Fruit fly (Drosophila melanogaster) whole organism, embryonic: Measurements from ENCODE around the gene dpr9.
A peak's percentile ranks its signal among the peaks of the same experiment; 100 is the strongest.

ENCODE experiments used
- Bdp1 ChIP-seq: fragments of 200-800 bp; sonication (Bioruptor generic); optimal IDR thresholded peaks from 3 replicates; lab custom pipeline; 2016; ENCODE audit warnings: missing biosample characterization, missing genetic modification characterization
- Bgb ChIP-seq: fragments of 200-800 bp; sonication (Bioruptor generic); IDR thresholded peaks from 2 replicates; pipeline ENCODE4 v1.3.6; 2022; ENCODE audit warnings: missing biosample characterization, missing genetic modification characterization; ENCODE audit not compliant: partially characterized antibody
- Blimp-1 ChIP-seq: fragments of 200-800 bp; sonication (Bioruptor generic); optimal IDR thresholded peaks from 3 replicates; lab custom pipeline; 2018; ENCODE audit warnings: missing biosample characterization, missing genetic modification characterization, mild to moderate bottlenecking, moderate library complexity, missing genetic modification reagents
- CG10321 ChIP-seq: fragments of 200-800 bp; sonication (Bioruptor generic); IDR thresholded peaks from 2 replicates; pipeline ENCODE4 v1.3.6; 2022; ENCODE audit warnings: missing biosample characterization, missing genetic modification characterization
- CG10366 ChIP-seq: fragments of 200-800 bp; sonication (Bioruptor generic); IDR thresholded peaks from 2 replicates; pipeline ENCODE4 v1.3.6; 2022; ENCODE audit warnings: missing biosample characterization, missing genetic modification characterization
- CG10431 ChIP-seq: fragments of 200-800 bp; sonication (Bioruptor generic); optimal IDR thresholded peaks from 3 replicates; lab custom pipeline; 2018; ENCODE audit warnings: missing biosample characterization, mild to moderate bottlenecking, missing genetic modification characterization
- CG11560 ChIP-seq: fragments of 200-800 bp; sonication (Bioruptor generic); IDR thresholded peaks from 3 replicates; pipeline ENCODE4 v1.3.6; 2022; ENCODE audit warnings: missing biosample characterization, missing genetic modification characterization
- CG11695 ChIP-seq: fragments of 200-800 bp; sonication (Bioruptor generic); IDR thresholded peaks from 3 replicates; pipeline ENCODE4 v1.3.6; 2022; ENCODE audit warnings: missing biosample characterization, missing genetic modification characterization
- CG14014 ChIP-seq: fragments of 200-800 bp; sonication (Bioruptor generic); IDR thresholded peaks from 2 replicates; pipeline ENCODE4 v1.3.6; 2022; ENCODE audit warnings: missing biosample characterization, missing genetic modification characterization
- CG14050 ChIP-seq: fragments of 200-800 bp; sonication (Bioruptor generic); IDR thresholded peaks from 3 replicates; pipeline ENCODE4 v1.3.6; 2022; ENCODE audit warnings: missing biosample characterization, missing genetic modification characterization
- CG16779 ChIP-seq: fragments of 200-800 bp; sonication (Bioruptor generic); IDR thresholded peaks from 2 replicates; pipeline ENCODE4 v1.3.6; 2022; ENCODE audit warnings: missing biosample characterization, missing genetic modification characterization
- CG32767 ChIP-seq: fragments of 200-800 bp; sonication (Bioruptor generic); IDR thresholded peaks from 2 replicates; pipeline ENCODE4 v1.3.6; 2022; ENCODE audit warnings: missing biosample characterization, missing genetic modification characterization
- CG3407 ChIP-seq: fragments of 200-800 bp; sonication (Bioruptor generic); optimal IDR thresholded peaks from 2 replicates; lab custom pipeline; 2018; ENCODE audit warnings: missing biosample characterization, mild to moderate bottlenecking, missing genetic modification characterization
- CG34422 ChIP-seq: fragments of 200-800 bp; sonication (Bioruptor generic); IDR thresholded peaks from 3 replicates; pipeline ENCODE4 v1.3.6; 2022; ENCODE audit warnings: missing biosample characterization, missing genetic modification characterization
- CG3847 ChIP-seq: fragments of 200-800 bp; sonication (Bioruptor generic); IDR thresholded peaks from 2 replicates; pipeline ENCODE4 v1.3.6; 2022; ENCODE audit warnings: missing biosample characterization, missing genetic modification characterization
- CG4404 ChIP-seq: fragments of 200-800 bp; sonication (Bioruptor generic); IDR thresholded peaks from 2 replicates; pipeline ENCODE4 v1.3.6; 2022; ENCODE audit warnings: missing biosample characterization, missing genetic modification characterization
- CG4707 ChIP-seq: fragments of 200-800 bp; sonication (Bioruptor generic); optimal IDR thresholded peaks from 2 replicates; lab custom pipeline; 2018; ENCODE audit warnings: missing biosample characterization, mild to moderate bottlenecking, missing genetic modification characterization, moderate library complexity
- CG6175 ChIP-seq: fragments of 200-800 bp; sonication (Bioruptor generic); IDR thresholded peaks from 3 replicates; pipeline ENCODE4 v1.3.6; 2022; ENCODE audit warnings: missing biosample characterization, missing genetic modification characterization
- CG7987 ChIP-seq: fragments of 200-800 bp; sonication (Bioruptor generic); optimal IDR thresholded peaks from 2 replicates; lab custom pipeline; 2018; ENCODE audit warnings: missing biosample characterization, mild to moderate bottlenecking, missing genetic modification characterization, moderate library complexity
- CG8281 ChIP-seq: fragments of 200-800 bp; sonication (Bioruptor generic); optimal IDR thresholded peaks from 2 replicates; lab custom pipeline; 2018; ENCODE audit warnings: missing biosample characterization, mild to moderate bottlenecking, missing genetic modification characterization, moderate library complexity
- CG8944 ChIP-seq: fragments of 200-800 bp; sonication (Bioruptor generic); optimal IDR thresholded peaks from 3 replicates; lab custom pipeline; 2016; ENCODE audit warnings: missing biosample characterization, missing genetic modification characterization
- CkIIα-i1 ChIP-seq: fragments of 200-800 bp; sonication (Bioruptor generic); IDR thresholded peaks from 2 replicates; pipeline ENCODE4 v1.3.6; 2022; ENCODE audit warnings: missing biosample characterization, missing genetic modification characterization
- ERR ChIP-seq: fragments of 200-800 bp; sonication (Bioruptor generic); optimal IDR thresholded peaks from 2 replicates; lab custom pipeline; 2016; ENCODE audit warnings: missing biosample characterization, missing genetic modification characterization
- HHEX ChIP-seq: fragments of 200-800 bp; sonication (Bioruptor generic); optimal IDR thresholded peaks from 3 replicates; lab custom pipeline; 2017; ENCODE audit warnings: missing biosample characterization, mild to moderate bottlenecking, missing genetic modification characterization, missing genetic modification reagents
- Hmr ChIP-seq: fragments of 200-800 bp; sonication (Bioruptor generic); optimal IDR thresholded peaks from 3 replicates; lab custom pipeline; 2017; ENCODE audit warnings: mild to moderate bottlenecking, missing biosample characterization, missing genetic modification reagents, missing genetic modification characterization
- MESR4 ChIP-seq: fragments of 200-800 bp; sonication (Bioruptor generic); optimal IDR thresholded peaks from 2 replicates; lab custom pipeline; 2018; ENCODE audit warnings: missing biosample characterization, mild to moderate bottlenecking, missing genetic modification characterization, moderate library complexity
- Mrtf ChIP-seq: fragments of 200-800 bp; sonication (Bioruptor generic); IDR thresholded peaks from 3 replicates; pipeline ENCODE4 v1.3.6; 2022; ENCODE audit warnings: missing biosample characterization, missing genetic modification characterization
- PHDP ChIP-seq: fragments of 200-800 bp; sonication (Bioruptor generic); optimal IDR thresholded peaks from 3 replicates; lab custom pipeline; 2018; ENCODE audit warnings: missing biosample characterization, mild to moderate bottlenecking, missing genetic modification characterization, moderate library complexity
- Rx ChIP-seq: fragments of 200-800 bp; sonication (Bioruptor generic); IDR thresholded peaks from 2 replicates; pipeline ENCODE4 v1.3.6; 2022; ENCODE audit warnings: missing biosample characterization, missing genetic modification characterization
- Taf1 ChIP-seq: fragments of 200-800 bp; sonication (Bioruptor generic); IDR thresholded peaks from 2 replicates; pipeline ENCODE4 v1.3.6; 2022; ENCODE audit warnings: missing biosample characterization, missing genetic modification characterization
- ab ChIP-seq: fragments of 200-800 bp; sonication (Bioruptor generic); optimal IDR thresholded peaks from 2 replicates; lab custom pipeline; 2016; ENCODE audit warnings: missing biosample characterization, missing genetic modification characterization
- aop ChIP-seq: fragments of 200-800 bp; sonication (Bioruptor generic); IDR thresholded peaks from 2 replicates; pipeline ENCODE4 v1.3.6; 2022; ENCODE audit warnings: missing biosample characterization, missing genetic modification characterization
- bab2 ChIP-seq: fragments of 200-800 bp; sonication (Bioruptor generic); optimal IDR thresholded peaks from 2 replicates; lab custom pipeline; 2016; ENCODE audit warnings: missing biosample characterization, missing genetic modification characterization
- bowl ChIP-seq: fragments of 200-800 bp; sonication (Bioruptor generic); IDR thresholded peaks from 2 replicates; pipeline ENCODE4 v1.3.6; 2022; ENCODE audit warnings: missing biosample characterization, missing genetic modification characterization
- crp ChIP-seq, 2 experiments: fragments of 200-800 bp; sonication (Bioruptor generic); optimal IDR thresholded peaks; 2 replicates in 1 of 2; 3 replicates in 1 of 2; lab custom pipeline; 2017; ENCODE audit warnings: missing biosample characterization in 2 of 2, missing genetic modification characterization in 2 of 2, mild to moderate bottlenecking in 1 of 2, moderate library complexity in 1 of 2
- cwo ChIP-seq: fragments of 200-800 bp; sonication (Bioruptor generic); optimal IDR thresholded peaks from 3 replicates; lab custom pipeline; 2017; ENCODE audit warnings: missing biosample characterization, missing genetic modification characterization, mild to moderate bottlenecking, moderate library complexity, missing genetic modification reagents
- dysf ChIP-seq: fragments of 200-800 bp; sonication (Bioruptor generic); IDR thresholded peaks from 3 replicates; pipeline ENCODE4 v1.3.6; 2022; ENCODE audit warnings: missing biosample characterization, missing genetic modification characterization
- esg ChIP-seq: fragments of 200-800 bp; sonication (Bioruptor generic); conservative IDR thresholded peaks from 2 replicates; pipeline ENCODE4 v1.3.6; 2022; ENCODE audit warnings: missing biosample characterization, missing genetic modification characterization
- gt ChIP-seq: fragments of 200-800 bp; sonication (Bioruptor generic); IDR thresholded peaks from 2 replicates; pipeline ENCODE4 v1.3.6; 2022; ENCODE audit warnings: missing biosample characterization, missing genetic modification characterization
- her ChIP-seq: fragments of 200-800 bp; sonication (Bioruptor generic); optimal IDR thresholded peaks from 2 replicates; lab custom pipeline; 2016; ENCODE audit warnings: missing biosample characterization, missing genetic modification characterization
- inv ChIP-seq: fragments of 200-800 bp; sonication (Bioruptor generic); IDR thresholded peaks from 2 replicates; pipeline ENCODE4 v1.3.6; 2022; ENCODE audit warnings: missing biosample characterization, missing genetic modification characterization; ENCODE audit not compliant: partially characterized antibody
- oc ChIP-seq: fragments of 200-800 bp; sonication (Bioruptor generic); optimal IDR thresholded peaks from 2 replicates; lab custom pipeline; 2018; ENCODE audit warnings: missing biosample characterization, mild to moderate bottlenecking, missing genetic modification characterization, moderate library complexity
- p53 ChIP-seq: fragments of 200-800 bp; sonication (Bioruptor generic); optimal IDR thresholded peaks from 2 replicates; lab custom pipeline; 2016; ENCODE audit warnings: missing biosample characterization, missing genetic modification characterization
- psq ChIP-seq: fragments of 200-800 bp; sonication (Bioruptor generic); optimal IDR thresholded peaks from 2 replicates; lab custom pipeline; 2017; ENCODE audit warnings: missing biosample characterization, missing genetic modification characterization
- sd ChIP-seq: fragments of 200-800 bp; sonication (Bioruptor generic); optimal IDR thresholded peaks from 3 replicates; lab custom pipeline; 2018; ENCODE audit warnings: missing biosample characterization, mild to moderate bottlenecking, missing genetic modification characterization, moderate library complexity
- sens ChIP-seq: fragments of 200-800 bp; sonication (Bioruptor generic); peaks from one replicate; lab custom pipeline; 2016; ENCODE audit warnings: missing biosample characterization, missing genetic modification characterization
- tna ChIP-seq: fragments of 200-800 bp; sonication (Bioruptor generic); IDR thresholded peaks from 2 replicates; pipeline ENCODE4 v1.3.6; 2022; ENCODE audit warnings: missing biosample characterization, missing genetic modification characterization; ENCODE audit not compliant: partially characterized antibody
- unc-4 ChIP-seq: fragments of 200-800 bp; sonication (Bioruptor generic); IDR thresholded peaks from 2 replicates; pipeline ENCODE4 v1.3.6; 2022; ENCODE audit warnings: missing biosample characterization, missing genetic modification characterization; ENCODE audit not compliant: partially characterized antibody
- wdn ChIP-seq: fragments of 200-800 bp; sonication (Bioruptor generic); IDR thresholded peaks from 2 replicates; pipeline ENCODE4 v1.3.6; 2022; ENCODE audit warnings: missing biosample characterization, missing genetic modification characterization
- yki ChIP-seq: fragments of >200 bp; optimal IDR thresholded peaks from 3 replicates; lab custom pipeline; 2018

The dpr9 gene

DNA sequence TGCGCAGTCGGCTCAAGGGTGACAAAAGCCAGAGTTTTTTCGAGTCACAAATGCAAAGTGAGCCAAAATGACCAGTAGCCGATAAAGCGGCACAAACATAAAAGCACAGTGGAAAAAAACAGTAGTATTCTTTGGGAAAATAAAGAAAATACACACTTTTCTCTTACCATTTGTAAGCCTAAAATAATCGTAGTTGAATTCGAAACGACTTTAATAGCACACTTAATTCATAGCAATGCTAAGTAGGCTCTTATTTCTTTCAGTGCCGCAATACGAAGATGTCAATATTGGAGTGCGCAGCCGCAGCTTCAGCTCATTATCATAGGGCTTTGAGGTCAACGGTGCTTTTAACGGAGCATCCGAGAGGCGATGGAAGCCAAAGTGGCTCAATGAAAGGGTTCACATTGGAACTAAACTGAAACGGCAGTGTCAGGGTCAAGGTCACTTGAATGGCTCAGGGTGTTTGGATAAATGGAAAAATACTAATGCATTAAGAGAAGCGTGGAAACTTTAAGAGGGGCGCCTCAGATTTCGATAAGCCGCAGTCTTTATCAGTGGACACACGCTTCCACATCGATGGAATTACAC is 10.7 kb upstream of the dpr9 start (continued):
- TF ChIP-seq CG32767 (GFP tag; lab: Robert Waterston, UW) (peak; percentile 80), sens (peak; percentile 97), CG3847 (peak; percentile 73), bab2 (GFP tag; lab: Kevin White, UChicago) (peak; percentile 85), Bdp1 (peak; percentile 59), bowl (GFP tag; lab: Robert Waterston, UW) (peak; percentile 88), CG4707 (GFP tag; lab: Kevin White, UChicago) (peak; percentile 23), CG11560 (tag; lab: Robert Waterston, UW) (peak; percentile 74; the same call in 2 of the 3 replicates), p53 (GFP tag; lab: Kevin White, UChicago) (peak; percentile 82), gt (peak; percentile 64), CG14014 (GFP tag; lab: Robert Waterston, UW) (peak; percentile 93), wdn (peak; percentile 68), CG10321 (GFP tag; lab: Robert Waterston, UW) (peak; percentile 72), aop (GFP tag; lab: Robert Waterston, UW) (peak; percentile 59; the same call in 1 of the 2 replicates), inv (GFP tag; lab: Robert Waterston, UW) (no peak), Mrtf (GFP tag; lab: Robert Waterston, UW) (peak; percentile 88), Hmr (GFP tag; lab: Kevin White, UChicago) (peak; percentile 74), CG16779 (GFP tag; lab: Robert Waterston, UW) (peak; percentile 47; the same call in 1 of the 2 replicates), PHDP (tag; lab: Kevin White, UChicago) (peak; percentile 81), crp (GFP tag; optimal IDR thresholded peaks at IDR 0.05; lab: Kevin White, UChicago) (peak in 1 of 2 experiments; percentile 23), oc (tag; lab: Kevin White, UChicago) (peak; percentile 73), tna (GFP tag; lab: Robert Waterston, UW) (no peak), dysf (peak; percentile 95), CG10431 (GFP tag; lab: Kevin White, UChicago) (no peak), CG7987 (GFP tag; lab: Kevin White, UChicago) (peak; percentile 40), CG10366 (GFP tag; lab: Robert Waterston, UW) (peak; percentile 94), cwo (peak; percentile 53), CG34422 (GFP tag; lab: Robert Waterston, UW) (peak; percentile 95), her (peak; percentile 91), Taf1 (GFP tag; lab: Robert Waterston, UW) (peak; percentile 64; the same call in 1 of the 2 replicates), psq (GFP tag; lab: Kevin White, UChicago) (peak; percentile 41), esg (GFP tag; lab: Robert Waterston, UW) (peak; percentile 88), Rx (GFP tag; lab: Robert Waterston, UW) (peak; percentile 91), CG6175 (peak; percentile 66; the same call in 2 of the 3 replicates), CG14050 (GFP tag; lab: Robert Waterston, UW) (peak; percentile 84), unc-4 (no peak), HHEX (GFP tag; lab: Kevin White, UChicago) (peak; percentile 79), MESR4 (no peak), CkIIα-i1 (peak; percentile 85), Blimp-1 (peak; percentile 82), Bgb (GFP tag; lab: Robert Waterston, UW) (no peak), ERR (peak; percentile 72), CG8944 (peak; percentile 88), CG4404 (peak; percentile 42; the same call in 1 of the 2 replicates), yki (lab: Kevin White, UChicago) (no peak), CG8281 (tag; lab: Kevin White, UChicago) (peak; percentile 70), sd (tag; lab: Kevin White, UChicago) (peak; percentile 30), CG3407 (peak; percentile 70), ab (GFP tag; lab: Kevin White, UChicago) (peak; percentile 48), CG11695 (GFP tag; lab: Robert Waterston, UW) (peak; percentile 92)
